Fruit fly (Drosophila melanogaster): ENCODE results near the gene CG12316.

The CG12316 gene

DNA sequence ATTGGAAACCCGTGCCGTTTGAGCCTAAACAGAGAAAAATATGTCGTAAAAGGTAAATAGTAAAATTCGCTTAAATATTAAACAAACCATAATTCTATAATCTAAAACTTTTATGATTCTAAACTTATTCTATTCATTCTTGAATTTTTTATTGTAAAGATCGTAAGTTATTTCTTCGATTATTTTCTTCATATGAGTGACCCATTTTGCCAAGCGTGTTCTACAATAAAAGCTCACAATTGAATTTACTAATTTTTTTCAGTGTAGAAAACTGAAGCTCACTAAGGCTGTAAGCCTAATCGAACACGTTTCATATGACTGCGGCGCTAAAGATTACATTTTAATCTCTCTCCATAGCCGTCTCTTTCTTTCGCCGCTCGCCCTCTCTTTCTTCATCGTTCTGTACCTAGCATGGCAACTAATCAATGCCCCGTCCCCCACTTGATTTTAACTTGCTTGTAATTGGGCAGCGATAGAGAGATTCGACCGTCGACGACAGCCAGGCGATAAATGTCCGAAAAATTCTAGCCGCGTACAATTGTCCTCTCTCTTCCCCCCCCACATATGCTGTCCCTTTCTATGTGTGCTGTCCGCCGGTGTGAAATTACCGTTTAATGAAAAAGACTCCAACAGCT lies 35.2 kb upstream of the CG12316 start (continued):
- TF ChIP-seq dmrt99B (tag; optimal IDR thresholded peaks at IDR 0.05) (peak; percentile 5), CG4820 (GFP tag; optimal IDR thresholded peaks at IDR 0.05) (peak; percentile 15), dmrt11E (tag; optimal IDR thresholded peaks at IDR 0.05) (peak; percentile 29), CG15011 (GFP tag; optimal IDR thresholded peaks at IDR 0.05) (no peak), CG10462 (GFP tag; optimal IDR thresholded peaks at IDR 0.05) (no peak), GATAe (GFP tag; conservative IDR thresholded peaks at IDR 0.05) (peak; percentile 80), NK7.1 (GFP tag; optimal IDR thresholded peaks at IDR 0.05) (no peak), gem (tag; optimal IDR thresholded peaks at IDR 0.05) (peak; percentile 54), CG10321 (GFP tag; IDR thresholded peaks at IDR 0.05) (peak; percentile 62), CG17568 (GFP tag; optimal IDR thresholded peaks at IDR 0.05) (no peak), Pdp1 (GFP tag; optimal IDR thresholded peaks at IDR 0.05) (no peak), ind (GFP tag; optimal IDR thresholded peaks at IDR 0.05) (peak; percentile 39), kah (GFP tag; optimal IDR thresholded peaks at IDR 0.05) (no peak), Xrp1 (GFP tag; IDR thresholded peaks at IDR 0.05) (0 out of 2 replicates have a peak, but pooled peaks have one; percentile 28), Drgx (GFP tag; IDR thresholded peaks at IDR 0.05) (peak; percentile 40; the same call in 1 of the 2 replicates), gt (GFP tag; IDR thresholded peaks at IDR 0.05) (no peak), Nf-YA (GFP tag; IDR thresholded peaks at IDR 0.05) (peak; percentile 67), kay (GFP tag; optimal IDR thresholded peaks at IDR 0.05) (no peak), Sox100B (GFP tag; optimal IDR thresholded peaks at IDR 0.05) (peak; percentile 6), Med (GFP tag) (peak; percentile 44), ewg (GFP tag; optimal IDR thresholded peaks at IDR 0.05) (no peak), bab2 (GFP tag; optimal IDR thresholded peaks at IDR 0.05) (no peak), CG31365 (tag; optimal IDR thresholded peaks at IDR 0.05) (no peak), en (GFP tag; optimal IDR thresholded peaks at IDR 0.05) (no peak), fd96Cb (tag; optimal IDR thresholded peaks at IDR 0.05) (peak; percentile 31), CG10979 (tag; optimal IDR thresholded peaks at IDR 0.05) (peak; percentile 47), PHDP (tag; optimal IDR thresholded peaks at IDR 0.05) (no peak), ttk (GFP tag; IDR thresholded peaks at IDR 0.05) (0 out of 2 replicates have a peak, but pooled peaks have one; percentile 5), stc (GFP tag; IDR thresholded peaks at IDR 0.05) (peak; percentile 5; the same call in 1 of the 2 replicates), crol (GFP tag; IDR thresholded peaks at IDR 0.05) (peak; percentile 66; the same call in 1 of the 2 replicates), CG3281 (GFP tag; optimal IDR thresholded peaks at IDR 0.05) (peak; percentile 10), repo (GFP tag; optimal IDR thresholded peaks at IDR 0.05) (peak; percentile 6), cwo (GFP tag; optimal IDR thresholded peaks at IDR 0.05) (peak; percentile 20), CG18764 (GFP tag; optimal IDR thresholded peaks at IDR 0.05) (peak; percentile 17), Lhr (GFP tag; optimal IDR thresholded peaks at IDR 0.05) (no peak), CG8089 (GFP tag; optimal IDR thresholded peaks at IDR 0.05) (no peak), CG14710 (tag; optimal IDR thresholded peaks at IDR 0.05) (peak; percentile 47), org-1 (GFP tag; optimal IDR thresholded peaks at IDR 0.05) (no peak), sens (GFP tag) (peak; percentile 77), nerfin-1 (tag; optimal IDR thresholded peaks at IDR 0.05) (no peak), tap (tag; optimal IDR thresholded peaks at IDR 0.05) (no peak), CG15601 (tag; optimal IDR thresholded peaks at IDR 0.05) (no peak), slou (GFP tag; optimal IDR thresholded peaks at IDR 0.05) (no peak), CG1832 (GFP tag; optimal IDR thresholded peaks at IDR 0.05) (peak; percentile 47), CG11504 (tag; optimal IDR thresholded peaks at IDR 0.05) (peak; percentile 24), CG8281 (tag; optimal IDR thresholded peaks at IDR 0.05) (no peak), CG17361 (GFP tag; IDR thresholded peaks at IDR 0.05) (no peak), CG10431 (GFP tag; optimal IDR thresholded peaks at IDR 0.05) (no peak), br (optimal IDR thresholded peaks at IDR 0.05) (no peak), CG8944 (GFP tag; optimal IDR thresholded peaks at IDR 0.05) (no peak)
